Fruit fly (Drosophila melanogaster) Kc167 (cell line): ENCODE results near the gene Mst36Fa.

Experiments used
- Sin3A ChIP-seq: fragments of >200 bp; optimal IDR thresholded peaks from 2 replicates; lab custom pipeline; 2018; ENCODE audit warnings: missing external identifiers
- insv ChIP-seq: fragments of >200 bp; optimal IDR thresholded peaks from 3 replicates; lab custom pipeline; 2018; ENCODE audit warnings: missing external identifiers

dm6 chr2L:18674994-18675393, 1.8 kb downstream of the Mst36Fa start, which contains the start of gene Mst36Fb:
- TF ChIP-seq Sin3A (lab: Kevin White, UChicago) (no peak), insv (lab: Kevin White, UChicago) (no peak)
